Worm (Caenorhabditis elegans): ENCODE results near the gene C30F2.4.

C30F2.4 gene

ce11 chrX:16049573-16049972, 26.8 kb downstream of the C30F2.4 start, which contains the start of gene cpd-2:
Gene cpd-2 (plus strand): TSS chrX:16049873.
- TF ChIP-seq lsy-2 (tag; optimal IDR thresholded peaks at IDR 0.05), result no peak
- no peak for TF ChIP-seq zip-8 (tag; optimal IDR thresholded peaks at IDR 0.05)
- TF ChIP-seq blmp-1 (tag; optimal IDR thresholded peaks at IDR 0.05), result no peak
- TF ChIP-seq mls-2 (tag; optimal IDR thresholded peaks at IDR 0.05), result no peak
- TF ChIP-seq lin-32 (GFP tag; optimal IDR thresholded peaks at IDR 0.05), result no peak
- no peak for TF ChIP-seq elt-1 (tag; optimal IDR thresholded peaks at IDR 0.05; ENCODE audit: borderline replicate concordance, insufficient read depth)
- TF ChIP-seq tbx-8 (GFP tag; optimal IDR thresholded peaks at IDR 0.05), result no peak
- no peak for TF ChIP-seq ztf-11 (tag; optimal IDR thresholded peaks at IDR 0.05)
- no peak for TF ChIP-seq unc-120 (tag; optimal IDR thresholded peaks at IDR 0.05; ENCODE audit: poor library complexity, severe bottlenecking)
- no peak for TF ChIP-seq ham-2 (GFP tag; optimal IDR thresholded peaks at IDR 0.05)
- TF ChIP-seq unc-39 (tag; optimal IDR thresholded peaks at IDR 0.05), result no peak
- no peak for TF ChIP-seq pha-4 (tag; optimal IDR thresholded peaks at IDR 0.05)
- no peak for TF ChIP-seq unc-62 (GFP tag; optimal IDR thresholded peaks at IDR 0.05)
- TF ChIP-seq ceh-39 (tag; optimal IDR thresholded peaks at IDR 0.05), result no peak

ce11 chrX:16046379-16046778, 30.0 kb downstream of the C30F2.4 start:
- no peak for TF ChIP-seq mep-1 (tag; optimal IDR thresholded peaks at IDR 0.05)
- no peak for TF ChIP-seq bed-3 (GFP tag; optimal IDR thresholded peaks at IDR 0.05)
- TF ChIP-seq tbx-8 (GFP tag; optimal IDR thresholded peaks at IDR 0.05), result no peak
- TF ChIP-seq mls-2 (tag; optimal IDR thresholded peaks at IDR 0.05), result no peak
- TF ChIP-seq elt-3 (tag; optimal IDR thresholded peaks at IDR 0.05), result no peak
- TF ChIP-seq lin-32 (GFP tag; optimal IDR thresholded peaks at IDR 0.05), result no peak
- TF ChIP-seq ceh-43 (GFP tag; optimal IDR thresholded peaks at IDR 0.05), result no peak
- TF ChIP-seq sem-2 (GFP tag; optimal IDR thresholded peaks at IDR 0.05), result no peak

ce11 chrX:16044325-16044724, 32.0 kb downstream of the C30F2.4 start:
- TF ChIP-seq sem-2 (GFP tag; optimal IDR thresholded peaks at IDR 0.05) (no peak), hlh-1 (tag; optimal IDR thresholded peaks at IDR 0.05) (peak; percentile 72), unc-120 (tag; optimal IDR thresholded peaks at IDR 0.05; ENCODE audit: poor library complexity, severe bottlenecking) (no peak), blmp-1 (tag; optimal IDR thresholded peaks at IDR 0.05) (no peak), ces-1 (GFP tag; optimal IDR thresholded peaks at IDR 0.05) (peak; percentile 28), bed-3 (GFP tag; optimal IDR thresholded peaks at IDR 0.05) (no peak)

- TF ChIP-seq sem-2 (GFP tag; optimal IDR thresholded peaks at IDR 0.05), result no peak
- no peak for TF ChIP-seq unc-120 (tag; optimal IDR thresholded peaks at IDR 0.05; ENCODE audit: poor library complexity, severe bottlenecking)
- no peak for TF ChIP-seq lin-32 (GFP tag; optimal IDR thresholded peaks at IDR 0.05)
- no peak for TF ChIP-seq snpc-4 (tag; optimal IDR thresholded peaks at IDR 0.05)
- TF ChIP-seq unc-39 (tag; optimal IDR thresholded peaks at IDR 0.05), result no peak
- no peak for TF ChIP-seq ceh-43 (GFP tag; optimal IDR thresholded peaks at IDR 0.05)
Measured at ce11 chrX:16042480-16042879, 33.9 kb downstream of the C30F2.4 start.

- TF ChIP-seq ztf-11 (tag; optimal IDR thresholded peaks at IDR 0.05) (no peak), ceh-39 (tag; optimal IDR thresholded peaks at IDR 0.05) (no peak), mep-1 (tag; optimal IDR thresholded peaks at IDR 0.05) (no peak), unc-39 (tag; optimal IDR thresholded peaks at IDR 0.05) (no peak), nhr-28 (tag; optimal IDR thresholded peaks at IDR 0.05) (no peak), lin-32 (GFP tag; optimal IDR thresholded peaks at IDR 0.05) (no peak), sptf-1 (tag; optimal IDR thresholded peaks at IDR 0.05) (no peak), hlh-1 (tag; optimal IDR thresholded peaks at IDR 0.05) (no peak), unc-62 (GFP tag; optimal IDR thresholded peaks at IDR 0.05) (no peak), drap-1 (GFP tag; optimal IDR thresholded peaks at IDR 0.05) (no peak), zip-8 (tag; optimal IDR thresholded peaks at IDR 0.05) (no peak), snpc-4 (tag; optimal IDR thresholded peaks at IDR 0.05) (no peak), elt-1 (tag; optimal IDR thresholded peaks at IDR 0.05; ENCODE audit: borderline replicate concordance, insufficient read depth) (no peak), ham-2 (GFP tag; optimal IDR thresholded peaks at IDR 0.05) (no peak)
Measured at ce11 chrX:16041808-16042207, 34.6 kb downstream of the C30F2.4 start.

ce11 chrX:16040207-16040716, 36.1 kb downstream of the C30F2.4 start, which contains the start of gene B0395.3:
Gene B0395.3 (minus strand): TSS chrX:16040257.
- TF ChIP-seq zip-8 (tag; optimal IDR thresholded peaks at IDR 0.05), result no peak
- TF ChIP-seq lsy-2 (tag; optimal IDR thresholded peaks at IDR 0.05), result no peak
- TF ChIP-seq M03D4.4 (tag; optimal IDR thresholded peaks at IDR 0.05), result peak; percentile 64
- no peak for TF ChIP-seq ceh-39 (tag; optimal IDR thresholded peaks at IDR 0.05)
- TF ChIP-seq sptf-1 (tag; optimal IDR thresholded peaks at IDR 0.05), result peak; percentile 74
- no peak for TF ChIP-seq snpc-4 (tag; optimal IDR thresholded peaks at IDR 0.05)
- no peak for TF ChIP-seq lin-32 (GFP tag; optimal IDR thresholded peaks at IDR 0.05)
- no peak for TF ChIP-seq tbx-8 (GFP tag; optimal IDR thresholded peaks at IDR 0.05)
- TF ChIP-seq elt-3 (tag; optimal IDR thresholded peaks at IDR 0.05), result no peak
- TF ChIP-seq ham-2 (GFP tag; optimal IDR thresholded peaks at IDR 0.05), result peak; percentile 20
- TF ChIP-seq lin-13 (tag; optimal IDR thresholded peaks at IDR 0.05), result no peak
- peak; percentile 27 for TF ChIP-seq cnd-1 (tag; optimal IDR thresholded peaks at IDR 0.05)
- no peak for TF ChIP-seq mab-5 (tag; optimal IDR thresholded peaks at IDR 0.05)
- TF ChIP-seq mls-2 (tag; optimal IDR thresholded peaks at IDR 0.05), result peak; percentile 64
- TF ChIP-seq unc-120 (tag; optimal IDR thresholded peaks at IDR 0.05; ENCODE audit: poor library complexity, severe bottlenecking), result peak; percentile 14
- TF ChIP-seq hlh-1 (tag; optimal IDR thresholded peaks at IDR 0.05), result peak; percentile 60
- peak; percentile 12 for TF ChIP-seq mep-1 (tag; optimal IDR thresholded peaks at IDR 0.05)
- peak; percentile 85 for TF ChIP-seq ces-1 (GFP tag; optimal IDR thresholded peaks at IDR 0.05)
- no peak for TF ChIP-seq nhr-2 (tag; optimal IDR thresholded peaks at IDR 0.05)
- no peak for TF ChIP-seq ceh-43 (GFP tag; optimal IDR thresholded peaks at IDR 0.05)

Measured in whole organism, mixed stage, embryonic.